Worm (Caenorhabditis elegans): ENCODE results near the gene Y11D7A.9.

Y11D7A.9 gene

ce11 chrIV:9216437-9216836 is 39.5 kb downstream of the Y11D7A.9 start:
- peak; percentile 37 for TF ChIP-seq nfya-1 (tag; optimal IDR thresholded peaks at IDR 0.05)
- peak; percentile 70 for TF ChIP-seq hlh-30 (tag; optimal IDR thresholded peaks at IDR 0.05; ENCODE audit: insufficient read depth)
- peak; percentile 44 for TF ChIP-seq tbx-2 (tag; optimal IDR thresholded peaks at IDR 0.05)
- TF ChIP-seq ceh-31 (tag; optimal IDR thresholded peaks at IDR 0.05): peak; percentile 68
- TF ChIP-seq unc-42 (tag; optimal IDR thresholded peaks at IDR 0.05): peak; percentile 46
- no peak for TF ChIP-seq nhr-11 (tag; optimal IDR thresholded peaks at IDR 0.05)

ce11 chrIV:9215824-9216223 is 40.1 kb downstream of the Y11D7A.9 start:
- TF ChIP-seq ceh-31 (tag; optimal IDR thresholded peaks at IDR 0.05) (no peak), ztf-16 (tag; optimal IDR thresholded peaks at IDR 0.05) (no peak), ceh-48 (tag; optimal IDR thresholded peaks at IDR 0.05) (no peak), ref-2 (tag; optimal IDR thresholded peaks at IDR 0.05) (no peak), pax-1 (tag; optimal IDR thresholded peaks at IDR 0.05) (no peak), pha-2 (tag; optimal IDR thresholded peaks at IDR 0.05) (no peak), fax-1 (tag; optimal IDR thresholded peaks at IDR 0.05) (no peak), unc-3 (GFP tag; conservative IDR thresholded peaks at IDR 0.05) (no peak), unc-3 (tag; optimal IDR thresholded peaks at IDR 0.05) (no peak), Y22D7AL.16 (tag; optimal IDR thresholded peaks at IDR 0.05) (no peak), mec-3 (tag; optimal IDR thresholded peaks at IDR 0.05; ENCODE audit: borderline replicate concordance) (no peak), zip-5 (tag; optimal IDR thresholded peaks at IDR 0.05) (no peak), che-1 (tag; optimal IDR thresholded peaks at IDR 0.05) (no peak), ttx-3 (tag; optimal IDR thresholded peaks at IDR 0.05) (no peak), T23F11.4 (GFP tag; optimal IDR thresholded peaks at IDR 0.05) (no peak), nhr-232 (tag; optimal IDR thresholded peaks at IDR 0.05) (no peak), ceh-34 (tag; optimal IDR thresholded peaks at IDR 0.05) (no peak)

ce11 chrIV:9214823-9215222 is 41.1 kb downstream of the Y11D7A.9 start:
- TF ChIP-seq ceh-30 (tag; optimal IDR thresholded peaks at IDR 0.05): no peak
- no peak for TF ChIP-seq ceh-45 (GFP tag; IDR thresholded peaks at IDR 0.05)
- TF ChIP-seq pqm-1 (tag; optimal IDR thresholded peaks at IDR 0.05): no peak
- TF ChIP-seq hlh-15 (tag; optimal IDR thresholded peaks at IDR 0.05): no peak
- TF ChIP-seq ceh-24 (tag; optimal IDR thresholded peaks at IDR 0.05): no peak

DNA sequence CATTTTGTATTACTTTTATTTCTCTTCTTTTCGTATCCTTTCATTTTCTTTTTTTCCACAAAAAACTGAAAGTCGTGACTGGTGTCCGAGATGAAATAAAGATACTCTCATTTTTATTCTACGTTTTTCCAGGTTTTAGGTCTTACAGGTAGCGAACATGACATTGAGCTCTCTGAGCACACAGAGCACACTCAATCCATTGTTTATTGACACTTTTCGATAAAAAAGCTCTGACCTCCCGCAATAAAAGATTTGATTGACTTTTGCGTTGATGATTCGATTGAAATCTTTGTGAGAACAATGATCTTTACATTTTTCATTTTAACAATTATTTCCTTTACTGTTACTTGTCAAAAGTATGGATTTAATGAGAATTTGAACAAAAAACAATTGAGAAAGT is 43.8 kb downstream of the Y11D7A.9 start, which contains the start of gene C46C2.6:
C46C2.6 (plus strand) TSS at position 301 of the 400 bp plus-strand sequence.
- TF ChIP-seq dve-1 (tag; optimal IDR thresholded peaks at IDR 0.05): no peak
- no peak for TF ChIP-seq che-1 (tag; optimal IDR thresholded peaks at IDR 0.05)
- TF ChIP-seq ama-1 (optimal IDR thresholded peaks at IDR 0.05): no peak
- no peak for TF ChIP-seq ahr-1 (tag; optimal IDR thresholded peaks at IDR 0.05)
- no peak for TF ChIP-seq hlh-13 (GFP tag; optimal IDR thresholded peaks at IDR 0.05)
- no peak for TF ChIP-seq hlh-8 (tag; optimal IDR thresholded peaks at IDR 0.05)
- no peak for TF ChIP-seq sdc-2 (tag; optimal IDR thresholded peaks at IDR 0.05)

ce11 chrIV:9210841-9211240 is 45.1 kb downstream of the Y11D7A.9 start:
- no peak for TF ChIP-seq ceh-22 (tag; optimal IDR thresholded peaks at IDR 0.05)
- no peak for TF ChIP-seq gmeb-2 (tag; optimal IDR thresholded peaks at IDR 0.05)
- TF ChIP-seq ets-4 (tag; optimal IDR thresholded peaks at IDR 0.05): no peak
- no peak for TF ChIP-seq fax-1 (tag; optimal IDR thresholded peaks at IDR 0.05)
- no peak for TF ChIP-seq pat-9 (tag; optimal IDR thresholded peaks at IDR 0.05)
- TF ChIP-seq rnt-1 (tag; optimal IDR thresholded peaks at IDR 0.05): no peak
- no peak for TF ChIP-seq che-1 (tag; optimal IDR thresholded peaks at IDR 0.05)
- no peak for TF ChIP-seq F13H6.1 (tag; optimal IDR thresholded peaks at IDR 0.05)
- TF ChIP-seq unc-86 (tag; optimal IDR thresholded peaks at IDR 0.05): no peak
- no peak for TF ChIP-seq npax-4 (tag; optimal IDR thresholded peaks at IDR 0.05)
- no peak for TF ChIP-seq ceh-30 (tag; optimal IDR thresholded peaks at IDR 0.05)
- TF ChIP-seq ceh-18 (tag; optimal IDR thresholded peaks at IDR 0.05): no peak
- TF ChIP-seq ceh-34 (tag; optimal IDR thresholded peaks at IDR 0.05): no peak
- TF ChIP-seq madf-2 (tag; optimal IDR thresholded peaks at IDR 0.05): no peak
- no peak for TF ChIP-seq pha-2 (tag; optimal IDR thresholded peaks at IDR 0.05)
- TF ChIP-seq unc-55 (GFP tag; optimal IDR thresholded peaks at IDR 0.05): no peak
- TF ChIP-seq lim-6 (tag; optimal IDR thresholded peaks at IDR 0.05): no peak
- TF ChIP-seq C08G9.2 (tag; optimal IDR thresholded peaks at IDR 0.05): no peak
- no peak for TF ChIP-seq nhr-232 (tag; optimal IDR thresholded peaks at IDR 0.05)
